Fruit fly (Drosophila melanogaster) whole organism, embryonic: Measurements from ENCODE around the gene CG6028.

ENCODE experiments used
- Adf1 ChIP-seq: fragments of 200-800 bp; sonication (Bioruptor generic); IDR thresholded peaks from 2 replicates; pipeline ENCODE4 v1.3.6; 2022; ENCODE audit warnings: missing biosample characterization, missing genetic modification characterization
- CG12071 ChIP-seq: fragments of 200-800 bp; sonication (Bioruptor generic); optimal IDR thresholded peaks from 3 replicates; lab custom pipeline; 2018; ENCODE audit warnings: missing biosample characterization, mild to moderate bottlenecking, missing genetic modification characterization
- CG12219 ChIP-seq: fragments of 200-800 bp; sonication (Bioruptor generic); optimal IDR thresholded peaks from 3 replicates; lab custom pipeline; 2018; ENCODE audit warnings: missing biosample characterization, mild to moderate bottlenecking, missing genetic modification characterization
- CG12744 ChIP-seq: fragments of 200-800 bp; sonication (Bioruptor generic); optimal IDR thresholded peaks from 2 replicates; lab custom pipeline; 2016; ENCODE audit warnings: missing biosample characterization, missing genetic modification characterization
- CG13123 ChIP-seq: fragments of 200-800 bp; sonication (Bioruptor generic); optimal IDR thresholded peaks from 2 replicates; lab custom pipeline; 2016; ENCODE audit warnings: missing biosample characterization, missing genetic modification characterization
- CG13287 ChIP-seq: fragments of 200-800 bp; sonication (Bioruptor generic); IDR thresholded peaks from 2 replicates; pipeline ENCODE4 v1.3.6; 2022; ENCODE audit warnings: missing biosample characterization, missing genetic modification characterization; ENCODE audit not compliant: partially characterized antibody
- CG13775 ChIP-seq: fragments of 200-800 bp; sonication (Bioruptor generic); optimal IDR thresholded peaks from 3 replicates; lab custom pipeline; 2017; ENCODE audit warnings: missing biosample characterization, mild to moderate bottlenecking, missing genetic modification characterization
- CG14860 ChIP-seq: fragments of 200-800 bp; sonication (Bioruptor generic); IDR thresholded peaks from 3 replicates; pipeline ENCODE4 v1.3.6; 2022; ENCODE audit warnings: missing biosample characterization, missing genetic modification characterization; ENCODE audit not compliant: partially characterized antibody
- CG15479 ChIP-seq: fragments of 200-800 bp; sonication (Bioruptor generic); optimal IDR thresholded peaks from 3 replicates; lab custom pipeline; 2019; ENCODE audit warnings: missing biosample characterization, mild to moderate bottlenecking, missing genetic modification characterization, moderate library complexity
- CG18599 ChIP-seq: fragments of 200-800 bp; sonication (Bioruptor generic); optimal IDR thresholded peaks from 3 replicates; lab custom pipeline; 2017; ENCODE audit warnings: missing biosample characterization, missing genetic modification characterization, mild to moderate bottlenecking, moderate library complexity, missing genetic modification reagents
- CG2712 ChIP-seq: fragments of 200-800 bp; optimal IDR thresholded peaks from 3 replicates; lab custom pipeline; 2019; ENCODE audit warnings: missing biosample characterization, mild to moderate bottlenecking, missing genetic modification characterization, moderate library complexity
- CG31441 ChIP-seq: fragments of 200-800 bp; sonication (Bioruptor generic); IDR thresholded peaks from 2 replicates; pipeline ENCODE4 v1.3.6; 2022; ENCODE audit warnings: missing biosample characterization, missing genetic modification characterization
- CG32532 ChIP-seq: fragments of 200-800 bp; sonication (Bioruptor generic); IDR thresholded peaks from 2 replicates; pipeline ENCODE4 v1.3.6; 2022; ENCODE audit warnings: missing biosample characterization, missing genetic modification characterization
- CG33557 ChIP-seq: fragments of 200-800 bp; sonication (Bioruptor generic); optimal IDR thresholded peaks from 2 replicates; lab custom pipeline; 2019; ENCODE audit warnings: missing biosample characterization, mild to moderate bottlenecking, missing genetic modification characterization, moderate library complexity
- CG4424 ChIP-seq: fragments of 200-800 bp; sonication (Bioruptor generic); optimal IDR thresholded peaks from 3 replicates; lab custom pipeline; 2016; ENCODE audit warnings: missing biosample characterization, missing genetic modification characterization
- CG5953 ChIP-seq: fragments of 200-800 bp; sonication (Bioruptor generic); IDR thresholded peaks from 2 replicates; pipeline ENCODE4 v1.3.6; 2022; ENCODE audit warnings: missing biosample characterization, missing genetic modification characterization
- CG6765 ChIP-seq: fragments of 200-800 bp; sonication (Bioruptor generic); optimal IDR thresholded peaks from 3 replicates; lab custom pipeline; 2017; ENCODE audit warnings: missing biosample characterization, mild to moderate bottlenecking, missing genetic modification characterization
- CG6791 ChIP-seq: fragments of 200-800 bp; sonication (Bioruptor generic); IDR thresholded peaks from 3 replicates; pipeline ENCODE4 v1.3.6; 2022; ENCODE audit warnings: missing biosample characterization, missing genetic modification characterization; ENCODE audit not compliant: partially characterized antibody
- CG7556 ChIP-seq: fragments of 200-800 bp; sonication (Bioruptor generic); optimal IDR thresholded peaks from 2 replicates; lab custom pipeline; 2017; ENCODE audit warnings: missing biosample characterization, mild to moderate bottlenecking, missing genetic modification characterization
- CG8281 ChIP-seq: fragments of 200-800 bp; sonication (Bioruptor generic); optimal IDR thresholded peaks from 2 replicates; lab custom pipeline; 2018; ENCODE audit warnings: missing biosample characterization, mild to moderate bottlenecking, missing genetic modification characterization, moderate library complexity
- CG8924 ChIP-seq: fragments of 200-800 bp; optimal IDR thresholded peaks from 3 replicates; lab custom pipeline; 2019; ENCODE audit warnings: missing biosample characterization, mild to moderate bottlenecking, missing genetic modification characterization, moderate library complexity
- CG9932 ChIP-seq: fragments of 200-800 bp; sonication (Bioruptor generic); IDR thresholded peaks from 2 replicates; pipeline ENCODE4 v1.3.6; 2022; ENCODE audit warnings: missing biosample characterization, missing genetic modification characterization
- CkIIα-i1 ChIP-seq: fragments of 200-800 bp; sonication (Bioruptor generic); IDR thresholded peaks from 2 replicates; pipeline ENCODE4 v1.3.6; 2022; ENCODE audit warnings: missing biosample characterization, missing genetic modification characterization
- CrebB ChIP-seq: fragments of 200-800 bp; sonication (Bioruptor generic); optimal IDR thresholded peaks from 3 replicates; lab custom pipeline; 2018; ENCODE audit warnings: missing biosample characterization, mild to moderate bottlenecking, missing genetic modification characterization
- Dip3 ChIP-seq: fragments of 200-800 bp; sonication (Bioruptor generic); optimal IDR thresholded peaks from 3 replicates; lab custom pipeline; 2016; ENCODE audit warnings: missing biosample characterization, missing genetic modification characterization
- Eip74EF ChIP-seq, 2 experiments: fragments of 200-800 bp in 1 of 2; fragments of >200 bp in 1 of 2; sonication (Bioruptor generic) in 1 of 2; optimal IDR thresholded peaks; 2 replicates each; lab custom pipeline; 2017 to 2019; ENCODE audit warnings: missing biosample characterization in 2 of 2, missing genetic modification characterization in 2 of 2, mild to moderate bottlenecking in 1 of 2, moderate library complexity in 1 of 2
- Elba2 ChIP-seq: fragments of 200-800 bp; sonication (Bioruptor generic); optimal IDR thresholded peaks from 3 replicates; lab custom pipeline; 2016; ENCODE audit warnings: missing biosample characterization, missing genetic modification characterization
- Hr78 ChIP-seq, 2 experiments: fragments of 200-800 bp in 1 of 2; fragments of >200 bp in 1 of 2; sonication (Bioruptor generic) in 1 of 2; optimal IDR thresholded peaks; 2 replicates each; lab custom pipeline; 2017 to 2019; ENCODE audit warnings: missing biosample characterization in 2 of 2, missing genetic modification characterization in 2 of 2, mild to moderate bottlenecking in 1 of 2, moderate library complexity in 1 of 2
- Nf-YC ChIP-seq: fragments of 200-800 bp; optimal IDR thresholded peaks from 3 replicates; lab custom pipeline; 2019; ENCODE audit warnings: missing biosample characterization, mild to moderate bottlenecking, missing genetic modification characterization, moderate library complexity
- Rx ChIP-seq: fragments of 200-800 bp; sonication (Bioruptor generic); IDR thresholded peaks from 2 replicates; pipeline ENCODE4 v1.3.6; 2022; ENCODE audit warnings: missing biosample characterization, missing genetic modification characterization
- Vsx1 ChIP-seq: fragments of 200-800 bp; sonication (Bioruptor generic); optimal IDR thresholded peaks from 2 replicates; lab custom pipeline; 2017; ENCODE audit warnings: missing biosample characterization, mild to moderate bottlenecking, missing genetic modification characterization, missing genetic modification reagents
- aop ChIP-seq: fragments of 200-800 bp; sonication (Bioruptor generic); IDR thresholded peaks from 2 replicates; pipeline ENCODE4 v1.3.6; 2022; ENCODE audit warnings: missing biosample characterization, missing genetic modification characterization
- cg ChIP-seq: fragments of 200-800 bp; sonication (Bioruptor generic); optimal IDR thresholded peaks from 3 replicates; lab custom pipeline; 2019; ENCODE audit warnings: missing biosample characterization, mild to moderate bottlenecking, missing genetic modification characterization, moderate library complexity
- cwo ChIP-seq: fragments of 200-800 bp; sonication (Bioruptor generic); optimal IDR thresholded peaks from 3 replicates; lab custom pipeline; 2017; ENCODE audit warnings: missing biosample characterization, missing genetic modification characterization, mild to moderate bottlenecking, moderate library complexity, missing genetic modification reagents
- fu2 ChIP-seq: fragments of 200-800 bp; sonication (Bioruptor generic); optimal IDR thresholded peaks from 2 replicates; lab custom pipeline; 2016; ENCODE audit warnings: missing biosample characterization, missing genetic modification characterization
- kah ChIP-seq: fragments of 200-800 bp; sonication (Bioruptor generic); optimal IDR thresholded peaks from 2 replicates; lab custom pipeline; 2018; ENCODE audit warnings: missing biosample characterization, mild to moderate bottlenecking, missing genetic modification characterization
- lab ChIP-seq: fragments of 200-800 bp; sonication (Bioruptor generic); optimal IDR thresholded peaks from 3 replicates; lab custom pipeline; 2017; ENCODE audit warnings: missing biosample characterization, missing genetic modification characterization, mild to moderate bottlenecking, moderate library complexity, missing genetic modification reagents
- mld ChIP-seq: fragments of 200-800 bp; sonication (Bioruptor generic); IDR thresholded peaks from 3 replicates; pipeline ENCODE4 v1.3.6; 2022; ENCODE audit warnings: missing biosample characterization, missing genetic modification characterization; ENCODE audit not compliant: partially characterized antibody
- nau ChIP-seq: fragments of 200-800 bp; sonication (Bioruptor generic); optimal IDR thresholded peaks from 3 replicates; lab custom pipeline; 2017; ENCODE audit warnings: missing biosample characterization, mild to moderate bottlenecking, missing genetic modification characterization, missing genetic modification reagents
- nerfin-1 ChIP-seq: fragments of 200-800 bp; sonication (Bioruptor generic); optimal IDR thresholded peaks from 3 replicates; lab custom pipeline; 2019; ENCODE audit warnings: missing biosample characterization, mild to moderate bottlenecking, missing genetic modification characterization, moderate library complexity
- oc ChIP-seq: fragments of 200-800 bp; sonication (Bioruptor generic); optimal IDR thresholded peaks from 2 replicates; lab custom pipeline; 2018; ENCODE audit warnings: missing biosample characterization, mild to moderate bottlenecking, missing genetic modification characterization, moderate library complexity
- pb ChIP-seq: fragments of 200-800 bp; sonication (Bioruptor generic); optimal IDR thresholded peaks from 3 replicates; lab custom pipeline; 2016; ENCODE audit warnings: missing biosample characterization, missing genetic modification characterization
- psq ChIP-seq: fragments of 200-800 bp; sonication (Bioruptor generic); optimal IDR thresholded peaks from 2 replicates; lab custom pipeline; 2017; ENCODE audit warnings: missing biosample characterization, missing genetic modification characterization
- ranshi ChIP-seq: fragments of 200-800 bp; sonication (Bioruptor generic); IDR thresholded peaks from 2 replicates; pipeline ENCODE4 v1.3.6; 2022; ENCODE audit warnings: missing biosample characterization, missing genetic modification characterization
- so ChIP-seq: fragments of 200-800 bp; sonication (Bioruptor generic); IDR thresholded peaks from 3 replicates; pipeline ENCODE4 v1.3.6; 2022; ENCODE audit warnings: missing biosample characterization, missing genetic modification characterization
- sr ChIP-seq: fragments of 200-800 bp; sonication (Bioruptor generic); IDR thresholded peaks from 3 replicates; pipeline ENCODE4 v1.3.6; 2022; ENCODE audit warnings: missing biosample characterization, missing genetic modification characterization
- unc-4 ChIP-seq: fragments of 200-800 bp; sonication (Bioruptor generic); IDR thresholded peaks from 2 replicates; pipeline ENCODE4 v1.3.6; 2022; ENCODE audit warnings: missing biosample characterization, missing genetic modification characterization; ENCODE audit not compliant: partially characterized antibody
- vvl ChIP-seq: fragments of 200-800 bp; sonication (Bioruptor generic); IDR thresholded peaks from 2 replicates; pipeline ENCODE4 v1.3.6; 2022; ENCODE audit warnings: missing biosample characterization, missing genetic modification characterization

The CG6028 gene

DNA sequence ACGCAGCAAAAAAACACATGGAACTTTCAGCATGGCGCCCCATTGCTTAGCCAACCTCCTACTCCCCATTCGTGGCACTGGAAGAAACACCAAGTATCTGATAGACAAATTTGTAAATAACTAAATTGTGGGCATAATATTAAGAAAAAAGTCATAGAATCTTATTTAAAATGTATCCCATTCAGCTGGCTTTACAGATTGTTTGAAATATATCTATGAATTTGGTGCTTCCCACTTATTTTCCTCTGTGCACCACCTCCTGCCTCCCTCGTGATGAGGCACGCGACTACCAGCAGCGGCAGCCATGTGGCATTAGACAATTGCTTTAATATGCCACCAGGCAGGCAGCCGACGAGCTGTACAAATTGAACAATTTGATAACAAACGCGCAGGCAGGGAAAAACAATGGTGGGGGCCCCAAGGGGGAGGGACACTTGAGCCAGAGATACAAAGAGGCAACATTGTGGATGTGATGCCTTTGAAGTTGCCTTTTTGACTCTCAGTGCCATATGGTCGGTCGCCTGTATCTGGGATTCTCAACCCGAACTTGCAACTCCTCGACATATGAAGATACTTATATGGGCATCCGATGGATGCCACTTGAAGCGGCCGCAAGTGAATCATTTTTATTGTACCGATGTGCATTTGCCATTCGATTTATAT, 24.0 kb upstream of the CG6028 start (continued):
- TF ChIP-seq CG6765 (GFP tag; lab: Kevin White, UChicago) = peak; percentile 54
- peak; percentile 64 for TF ChIP-seq pb (GFP tag; lab: Kevin White, UChicago)
- TF ChIP-seq oc (tag; lab: Kevin White, UChicago) = peak; percentile 80
- peak; percentile 92 for TF ChIP-seq CG18599 (GFP tag; lab: Kevin White, UChicago)
- TF ChIP-seq CG13775 (GFP tag; lab: Kevin White, UChicago) = peak; percentile 61
- no peak for TF ChIP-seq Adf1 (GFP tag; lab: Robert Waterston, UW)
- TF ChIP-seq psq = peak; percentile 8
- peak; percentile 92 for TF ChIP-seq lab (GFP tag; lab: Kevin White, UChicago)
- peak; percentile 74; the same call in 1 of the 2 replicates for TF ChIP-seq Rx (GFP tag; lab: Robert Waterston, UW)
- no peak for TF ChIP-seq CG14860 (GFP tag; lab: Robert Waterston, UW)
- peak; percentile 42 for TF ChIP-seq Dip3
- peak; percentile 71 for TF ChIP-seq CG31441 (GFP tag; lab: Robert Waterston, UW)
- TF ChIP-seq CG8281 = peak; percentile 45
- TF ChIP-seq CG6791 (GFP tag; lab: Robert Waterston, UW) = no peak
- peak; percentile 81 for TF ChIP-seq CG12219 (GFP tag; lab: Kevin White, UChicago)
- 0 out of 2 replicates have a peak, but pooled peaks have one; percentile 40 for TF ChIP-seq CkIIα-i1 (GFP tag; lab: Robert Waterston, UW)
- peak; percentile 55 for TF ChIP-seq nerfin-1 (tag; lab: Kevin White, UChicago)
- peak; percentile 80 for TF ChIP-seq CG12071
- peak; percentile 82 for TF ChIP-seq CG8924 (tag; lab: Kevin White, UChicago)
- peak; percentile 66 for TF ChIP-seq nau (GFP tag; lab: Kevin White, UChicago)
- TF ChIP-seq kah (GFP tag; lab: Kevin White, UChicago) = peak; percentile 68
- peak; percentile 89 for TF ChIP-seq vvl (GFP tag; lab: Robert Waterston, UW)
- peak; percentile 52 for TF ChIP-seq CrebB
- peak; percentile 43 for TF ChIP-seq fu2 (GFP tag; lab: Kevin White, UChicago)
- TF ChIP-seq CG12744 = peak; percentile 29
- TF ChIP-seq CG7556 = peak; percentile 85
- TF ChIP-seq ranshi (GFP tag; lab: Robert Waterston, UW) = peak; percentile 84
- no peak; the same call in 2 of the 3 replicates for TF ChIP-seq sr
- no peak for TF ChIP-seq mld (GFP tag; lab: Robert Waterston, UW)
- TF ChIP-seq Eip74EF (GFP tag; optimal IDR thresholded peaks at IDR 0.05; lab: Kevin White, UChicago) = peak in 1 of 2 experiments; percentile 64
- peak in 1 of 2 experiments; percentile 56 for TF ChIP-seq Hr78 (GFP tag; optimal IDR thresholded peaks at IDR 0.05; lab: Kevin White, UChicago)
- TF ChIP-seq unc-4 (GFP tag; lab: Robert Waterston, UW) = no peak
- no peak for TF ChIP-seq CG13287 (GFP tag; lab: Robert Waterston, UW)
- TF ChIP-seq CG2712 (tag; lab: Kevin White, UChicago) = peak; percentile 88
- TF ChIP-seq CG32532 (GFP tag; lab: Robert Waterston, UW) = peak; percentile 87
- TF ChIP-seq CG9932 (GFP tag; lab: Robert Waterston, UW) = peak; percentile 72
- TF ChIP-seq CG15479 = no peak
- peak; percentile 82 for TF ChIP-seq so (GFP tag; lab: Robert Waterston, UW)
- TF ChIP-seq Vsx1 (GFP tag; lab: Kevin White, UChicago) = peak; percentile 47
- TF ChIP-seq Elba2 (GFP tag; lab: Kevin White, UChicago) = no peak
- peak; percentile 79 for TF ChIP-seq CG5953 (GFP tag; lab: Robert Waterston, UW)
- peak; percentile 76 for TF ChIP-seq CG4424
- TF ChIP-seq aop (GFP tag; lab: Robert Waterston, UW) = no peak
- TF ChIP-seq cwo = peak; percentile 96
- TF ChIP-seq CG13123 = peak; percentile 36
- TF ChIP-seq cg (GFP tag; lab: Kevin White, UChicago) = no peak
- TF ChIP-seq Nf-YC (tag; lab: Kevin White, UChicago) = peak; percentile 47
- no peak for TF ChIP-seq CG33557 (GFP tag; lab: Kevin White, UChicago)
